Worm (Caenorhabditis elegans): Measurements from ENCODE around the gene cpr-2.

DNA sequence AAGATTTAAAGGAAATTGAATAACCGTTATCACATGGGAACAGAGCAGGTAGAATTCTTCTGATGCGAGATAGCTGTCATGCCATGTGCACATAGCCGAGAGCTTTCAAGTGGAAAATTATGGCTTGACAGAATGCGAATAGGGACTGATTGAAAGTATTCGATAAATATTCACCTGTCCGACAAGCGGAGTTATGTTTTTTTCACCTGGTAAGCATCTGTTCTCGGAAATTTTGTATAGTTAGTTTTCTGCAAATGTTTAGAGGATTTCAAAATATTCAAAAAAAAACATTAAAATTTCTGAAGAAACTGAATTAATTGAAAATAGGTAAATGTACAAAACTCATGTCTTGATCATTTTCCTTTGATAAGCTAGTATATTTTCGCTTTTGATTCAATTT is 36.4 kb downstream of the cpr-2 start, which contains the start of gene srh-136:
- TF ChIP-seq flt-1 (GFP tag; IDR thresholded peaks at IDR 0.05) (no peak), ref-1 (GFP tag; conservative IDR thresholded peaks at IDR 0.05) (no peak)
